Worm (Caenorhabditis elegans) whole organism, L4 larva: Measurements from ENCODE around the gene Y6E2A.1.

Source experiments
- D1046.2 ChIP-seq: fragments of 200-800 bp; sonication (Bioruptor generic); IDR thresholded peaks from 2 replicates; pipeline ENCODE4 v1.3.6; 2022; ENCODE audit warnings: missing genetic modification characterization, missing compliant biosample characterization
- F37D6.2 ChIP-seq: sonication (generic microtip); optimal IDR thresholded peaks from 2 replicates; lab custom pipeline; 2016; ENCODE audit warnings: mild to moderate bottlenecking, missing genetic modification characterization, missing compliant biosample characterization
- R02D3.7 ChIP-seq: fragments of 150-350 bp; sonication (generic microtip); optimal IDR thresholded peaks from 3 replicates; lab custom pipeline; 2014; ENCODE audit warnings: missing biosample characterization, missing genetic modification characterization
- Y105C5A.15 ChIP-seq: fragments of 200-800 bp; sonication (Bioruptor generic); IDR thresholded peaks from 2 replicates; pipeline ENCODE4 v1.3.6; 2022; ENCODE audit warnings: missing genetic modification characterization, missing compliant biosample characterization
- ZK337.2 ChIP-seq: fragments of 200-800 bp; sonication (Bioruptor generic); IDR thresholded peaks from 2 replicates; pipeline ENCODE4 v1.3.6; 2022; ENCODE audit warnings: missing genetic modification reagents, missing genetic modification characterization, missing compliant biosample characterization
- ZK546.5 ChIP-seq, 2 experiments: sonication (generic microtip); optimal IDR thresholded peaks; 2 replicates each; lab custom pipeline; 2017; ENCODE audit warnings: missing biosample characterization in 2 of 2, missing genetic modification characterization in 2 of 2
- aha-1 ChIP-seq: fragments of 150-350 bp; peaks from one replicate; lab custom pipeline; 2014; ENCODE audit warnings: missing biosample characterization, missing genetic modification characterization
- arid-1 ChIP-seq: fragments of 200-800 bp; sonication (Bioruptor generic); conservative IDR thresholded peaks from 2 replicates; pipeline ENCODE4 v1.3.6; 2022; ENCODE audit warnings: missing genetic modification reagents, missing genetic modification characterization, missing compliant biosample characterization
- attf-4 ChIP-seq: sonication (generic microtip); optimal IDR thresholded peaks from 3 replicates; lab custom pipeline; 2017; ENCODE audit warnings: missing biosample characterization, missing genetic modification characterization
- ceh-44 ChIP-seq: fragments of 200-800 bp; sonication (Bioruptor generic); IDR thresholded peaks from 2 replicates; pipeline ENCODE4 v1.3.6; 2022; ENCODE audit warnings: missing genetic modification reagents, missing genetic modification characterization, missing compliant biosample characterization
- ceh-62 ChIP-seq: sonication (generic microtip); optimal IDR thresholded peaks from 2 replicates; lab custom pipeline; 2017; ENCODE audit warnings: missing biosample characterization, missing genetic modification characterization
- ces-1 ChIP-seq: fragments of 150-350 bp; sonication (generic microtip); optimal IDR thresholded peaks from 4 replicates; lab custom pipeline; 2014; ENCODE audit warnings: missing biosample characterization, missing genetic modification reagents, missing genetic modification characterization
- ctbp-1 ChIP-seq: fragments of 200-800 bp; sonication (Bioruptor generic); IDR thresholded peaks from 2 replicates; pipeline ENCODE4 v1.3.6; 2022; ENCODE audit warnings: missing genetic modification reagents, missing genetic modification characterization, missing compliant biosample characterization
- daf-12 ChIP-seq: fragments of 150-350 bp; optimal IDR thresholded peaks from 2 replicates; lab custom pipeline; 2014; ENCODE audit warnings: missing biosample characterization, missing genetic modification reagents, missing genetic modification characterization
- daf-16 ChIP-seq, 3 experiments: sonication (generic microtip); optimal IDR thresholded peaks; 2 replicates each; lab custom pipeline; 2016 to 2017; ENCODE audit warnings: missing genetic modification characterization in 3 of 3, missing genetic modification reagents in 3 of 3, mild to moderate bottlenecking in 2 of 3, missing compliant biosample characterization in 2 of 3, missing biosample characterization in 1 of 3, moderate library complexity in 1 of 3
- daf-8 ChIP-seq: fragments of 200-800 bp; sonication (Bioruptor generic); IDR thresholded peaks from 2 replicates; pipeline ENCODE4 v1.3.6; 2022; ENCODE audit warnings: missing genetic modification characterization, missing compliant biosample characterization
- dmd-6 ChIP-seq: fragments of 200-800 bp; sonication (Bioruptor generic); IDR thresholded peaks from 2 replicates; pipeline ENCODE4 v1.3.6; 2022; ENCODE audit warnings: missing genetic modification reagents, missing genetic modification characterization, missing compliant biosample characterization
- dmd-8 ChIP-seq: fragments of 200-800 bp; sonication (Bioruptor generic); IDR thresholded peaks from 2 replicates; pipeline ENCODE4 v1.3.6; 2022; ENCODE audit warnings: missing genetic modification characterization, missing compliant biosample characterization
- egl-27 ChIP-seq: sonication (generic microtip); optimal IDR thresholded peaks from 3 replicates; lab custom pipeline; 2017; ENCODE audit warnings: missing biosample characterization, missing genetic modification reagents, missing genetic modification characterization
- egl-43 ChIP-seq: fragments of 200-800 bp; sonication (Bioruptor generic); IDR thresholded peaks from 2 replicates; pipeline ENCODE4 v1.3.6; 2022; ENCODE audit warnings: missing genetic modification reagents, missing genetic modification characterization, missing compliant biosample characterization
- fkh-10 ChIP-seq: fragments of 150-350 bp; optimal IDR thresholded peaks from 2 replicates; lab custom pipeline; 2014; ENCODE audit warnings: missing biosample characterization, missing genetic modification reagents, missing genetic modification characterization
- fos-1 ChIP-seq: fragments of 150-350 bp; optimal IDR thresholded peaks from 2 replicates; lab custom pipeline; 2014; ENCODE audit warnings: missing biosample characterization, missing genetic modification characterization
- hlh-30 ChIP-seq: sonication (generic microtip); optimal IDR thresholded peaks from 2 replicates; lab custom pipeline; 2017; ENCODE audit warnings: antibody characterized with exemption, mild to moderate bottlenecking, missing genetic modification characterization, missing compliant biosample characterization; ENCODE audit not compliant: insufficient read depth
- lin-38 ChIP-seq: fragments of 200-800 bp; sonication (Bioruptor generic); IDR thresholded peaks from 2 replicates; pipeline ENCODE4 v1.3.6; 2022; ENCODE audit warnings: missing genetic modification reagents, missing genetic modification characterization, missing compliant biosample characterization
- lsy-2 ChIP-seq, 2 experiments: fragments of 150-350 bp in 1 of 2; sonication (generic microtip) in 1 of 2; optimal IDR thresholded peaks; 2 replicates each; lab custom pipeline; 2014 to 2017; ENCODE audit warnings: missing biosample characterization in 2 of 2, missing genetic modification characterization in 2 of 2
- madf-5 ChIP-seq, 2 experiments: fragments of 200-800 bp; sonication (Bioruptor generic); IDR thresholded peaks; 2 replicates each; pipeline ENCODE4 v1.3.6; 2022; ENCODE audit warnings: missing compliant biosample characterization in 2 of 2, missing genetic modification characterization in 2 of 2
- mes-2 ChIP-seq: sonication (generic microtip); optimal IDR thresholded peaks from 2 replicates; lab custom pipeline; 2016; ENCODE audit warnings: missing genotype, mild to moderate bottlenecking, missing genetic modification characterization, missing compliant biosample characterization; ENCODE audit not compliant: poor library complexity, severe bottlenecking
- nhr-10 ChIP-seq: fragments of 150-350 bp; optimal IDR thresholded peaks from 2 replicates; lab custom pipeline; 2014; ENCODE audit warnings: missing biosample characterization, missing genetic modification characterization
- nhr-11 ChIP-seq: fragments of 150-350 bp; optimal IDR thresholded peaks from 2 replicates; lab custom pipeline; 2014; ENCODE audit warnings: missing biosample characterization, missing genetic modification characterization
- nhr-237 ChIP-seq: sonication (generic microtip); optimal IDR thresholded peaks from 2 replicates; lab custom pipeline; 2017; ENCODE audit warnings: missing biosample characterization, missing genetic modification characterization
- nhr-28 ChIP-seq: fragments of 150-350 bp; optimal IDR thresholded peaks from 2 replicates; lab custom pipeline; 2014; ENCODE audit warnings: missing biosample characterization, missing genetic modification characterization
- nhr-76 ChIP-seq: fragments of 150-350 bp; optimal IDR thresholded peaks from 2 replicates; lab custom pipeline; 2014; ENCODE audit warnings: missing biosample characterization, missing genetic modification characterization
- nhr-77 ChIP-seq: fragments of 150-350 bp; optimal IDR thresholded peaks from 2 replicates; lab custom pipeline; 2014; ENCODE audit warnings: missing biosample characterization, missing genetic modification characterization
- pha-4 ChIP-seq, 2 experiments: fragments of 150-350 bp in 1 of 2; fragments of 200-800 bp in 1 of 2; sonication (Bioruptor generic) in 1 of 2; IDR thresholded peaks in 1 of 2; optimal IDR thresholded peaks in 1 of 2; 2 replicates each; pipeline versions ENCODE4 v1.3.6 to Lab custom; 2014 to 2022; ENCODE audit warnings: missing genetic modification characterization in 2 of 2, missing genetic modification reagents in 2 of 2, missing biosample characterization in 1 of 2, missing compliant biosample characterization in 1 of 2
- set-16 ChIP-seq: fragments of 200-800 bp; sonication (Bioruptor generic); IDR thresholded peaks from 2 replicates; pipeline ENCODE4 v1.3.6; 2022; ENCODE audit warnings: missing genetic modification reagents, missing genetic modification characterization, missing compliant biosample characterization
- skn-1 ChIP-seq: fragments of 150-350 bp; optimal IDR thresholded peaks from 2 replicates; lab custom pipeline; 2014; ENCODE audit warnings: missing biosample characterization, missing genetic modification characterization
- snpc-1.2 ChIP-seq: fragments of 200-800 bp; sonication (Bioruptor generic); IDR thresholded peaks from 2 replicates; pipeline ENCODE4 v1.3.6; 2022; ENCODE audit warnings: missing genetic modification reagents, missing genetic modification characterization, missing compliant biosample characterization
- zag-1 ChIP-seq: fragments of 150-350 bp; optimal IDR thresholded peaks from 2 replicates; lab custom pipeline; 2014; ENCODE audit warnings: missing biosample characterization, missing genetic modification characterization
- zip-11 ChIP-seq: fragments of 200-800 bp; sonication (Bioruptor generic); IDR thresholded peaks from 2 replicates; pipeline ENCODE4 v1.3.6; 2022; ENCODE audit warnings: missing genetic modification characterization, missing compliant biosample characterization
- zip-2 ChIP-seq: fragments of 150-350 bp; optimal IDR thresholded peaks from 2 replicates; lab custom pipeline; 2014; ENCODE audit warnings: missing biosample characterization, missing genetic modification characterization

Gene Y6E2A.1

DNA sequence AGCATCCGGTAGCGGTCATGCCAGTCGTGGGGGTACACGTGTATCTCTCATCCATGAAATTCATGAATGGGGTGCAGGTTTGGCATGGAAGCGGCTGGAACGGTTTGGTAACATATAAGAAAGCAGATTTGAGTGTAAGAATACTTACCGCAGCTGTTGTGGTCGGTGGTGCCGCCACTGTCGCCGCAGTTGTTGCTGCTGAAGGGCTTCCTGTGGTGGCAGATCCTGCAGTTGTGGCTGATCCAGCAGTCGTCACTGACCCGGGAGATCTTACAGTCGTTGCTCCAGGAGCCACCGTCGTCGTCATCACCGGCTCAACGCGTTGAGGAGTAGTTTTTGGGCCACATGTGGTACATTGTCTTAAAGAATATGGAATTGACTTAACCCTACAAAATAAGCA, 22.7 kb upstream of the Y6E2A.1 start:
- no peak for TF ChIP-seq madf-5 (GFP tag; IDR thresholded peaks at IDR 0.05; lab: Robert Waterston, UW)
- TF ChIP-seq snpc-1.2 (GFP tag; lab: Robert Waterston, UW) = no peak
- TF ChIP-seq lin-38 (GFP tag; lab: Robert Waterston, UW) = no peak
- no peak for TF ChIP-seq egl-43 (GFP tag; lab: Robert Waterston, UW)
- TF ChIP-seq set-16 (GFP tag; lab: Robert Waterston, UW) = peak; percentile 64
- TF ChIP-seq fkh-10 (GFP tag; lab: Kevin White, UChicago) = no peak
- no peak for TF ChIP-seq skn-1 (tag; lab: Kevin White, UChicago)
- peak; percentile 11 for TF ChIP-seq aha-1 (tag; lab: Kevin White, UChicago)
- no peak for TF ChIP-seq F37D6.2 (tag; lab: Kevin White, UChicago)
- TF ChIP-seq Y105C5A.15 (GFP tag; lab: Robert Waterston, UW) = no peak
- no peak for TF ChIP-seq daf-8 (GFP tag; lab: Robert Waterston, UW)
- TF ChIP-seq nhr-10 (tag; lab: Kevin White, UChicago) = no peak
- TF ChIP-seq attf-4 (tag; lab: Kevin White, UChicago) = no peak
- no peak for TF ChIP-seq ZK546.5 (tag; optimal IDR thresholded peaks at IDR 0.05; lab: Kevin White, UChicago)
- TF ChIP-seq ctbp-1 = no peak
- TF ChIP-seq arid-1 (GFP tag; lab: Robert Waterston, UW) = no peak
- no peak for TF ChIP-seq hlh-30 (tag; lab: Kevin White, UChicago)

DNA sequence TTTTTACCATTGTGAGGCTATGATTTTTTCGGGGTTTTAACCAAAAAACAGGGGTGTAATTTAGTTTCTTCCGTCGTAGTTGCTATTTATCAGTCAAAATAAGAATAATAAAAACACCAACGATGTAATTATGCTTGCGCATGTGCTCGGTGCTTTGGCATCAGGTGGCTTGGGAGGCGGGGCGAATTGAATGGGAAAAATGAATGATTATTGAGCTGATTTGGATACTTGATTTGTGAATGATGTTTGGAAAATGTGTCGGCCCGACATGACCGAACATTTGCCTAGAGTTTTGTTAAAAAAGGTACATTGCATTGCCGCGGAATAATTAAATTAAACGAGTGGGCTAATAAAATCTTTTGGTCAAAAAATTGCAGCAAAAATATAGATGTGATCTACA, 21.9 kb upstream of the Y6E2A.1 start, which contains the start of gene str-38:
Gene str-38, minus strand, starts transcription at position 101 of the 400 bp plus-strand sequence.
- no peak for TF ChIP-seq pha-4 (GFP tag; IDR thresholded peaks at IDR 0.05; lab: Robert Waterston, UW)
- TF ChIP-seq pha-4 (tag; optimal IDR thresholded peaks at IDR 0.05; lab: Kevin White, UChicago) = no peak
- TF ChIP-seq ZK337.2 (GFP tag; lab: Robert Waterston, UW) = no peak
- TF ChIP-seq egl-43 (GFP tag; lab: Robert Waterston, UW) = no peak
- no peak for TF ChIP-seq fos-1 (tag; lab: Kevin White, UChicago)
- no peak for TF ChIP-seq daf-12 (tag; lab: Kevin White, UChicago)
- TF ChIP-seq dmd-8 (GFP tag; lab: Robert Waterston, UW) = no peak
- TF ChIP-seq nhr-77 (tag; lab: Kevin White, UChicago) = no peak
- TF ChIP-seq daf-16 (GFP tag; optimal IDR thresholded peaks at IDR 0.05; lab: Kevin White, UChicago) = no peak
- TF ChIP-seq daf-16 (tag; optimal IDR thresholded peaks at IDR 0.05; lab: Kevin White, UChicago) = no peak
- TF ChIP-seq R02D3.7 = no peak
- TF ChIP-seq, all 104 proteins: peak for 0

DNA sequence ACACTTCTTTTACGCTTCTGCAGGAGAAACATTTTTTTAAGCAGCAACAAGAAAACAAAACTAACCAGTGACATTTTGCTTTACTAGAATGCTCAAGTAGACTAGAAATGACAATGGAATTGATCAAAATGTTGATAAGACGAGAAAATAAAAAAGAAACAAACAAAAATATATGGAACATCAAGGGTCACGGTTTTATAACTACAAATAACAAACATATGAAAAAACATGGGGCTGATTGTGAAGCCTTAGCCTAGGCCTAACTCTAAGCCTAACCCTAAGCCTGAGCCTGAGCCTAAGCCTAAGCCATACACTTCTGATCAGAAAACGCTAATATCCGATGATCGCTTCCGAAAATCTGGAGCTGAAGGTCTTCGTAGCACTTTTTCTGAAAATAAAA, 20.2 kb upstream of the Y6E2A.1 start, which contains the start of gene Y6E2A.10:
Gene Y6E2A.10, minus strand, starts transcription at position 101 of the 400 bp plus-strand sequence.
- no peak for TF ChIP-seq D1046.2
- no peak for TF ChIP-seq egl-43 (GFP tag; lab: Robert Waterston, UW)
- no peak for TF ChIP-seq skn-1 (tag; lab: Kevin White, UChicago)
- TF ChIP-seq nhr-76 (tag; lab: Kevin White, UChicago) = no peak
- no peak for TF ChIP-seq aha-1 (tag; lab: Kevin White, UChicago)
- TF ChIP-seq zag-1 = no peak
- no peak for TF ChIP-seq ces-1
- no peak for TF ChIP-seq mes-2 (tag; lab: Kevin White, UChicago)
- no peak for TF ChIP-seq zip-11 (GFP tag; lab: Robert Waterston, UW)
- no peak for TF ChIP-seq set-16 (GFP tag; lab: Robert Waterston, UW)
- TF ChIP-seq zip-2 (tag; lab: Kevin White, UChicago) = no peak
- no peak for TF ChIP-seq ceh-62 (tag; lab: Kevin White, UChicago)
- no peak for TF ChIP-seq lsy-2 (tag; optimal IDR thresholded peaks at IDR 0.05; lab: Kevin White, UChicago)
- TF ChIP-seq ceh-44 (GFP tag; lab: Robert Waterston, UW) = no peak
- TF ChIP-seq nhr-11 (tag; lab: Kevin White, UChicago) = no peak
- TF ChIP-seq nhr-28 (tag; lab: Kevin White, UChicago) = no peak
- TF ChIP-seq nhr-237 (tag; lab: Kevin White, UChicago) = no peak
- no peak for TF ChIP-seq egl-27 (tag; lab: Kevin White, UChicago)
- TF ChIP-seq daf-8 (GFP tag; lab: Robert Waterston, UW) = no peak
- no peak for TF ChIP-seq dmd-6 (GFP tag; lab: Robert Waterston, UW)
